Fruit fly (Drosophila melanogaster) whole organism, embryonic: ENCODE measurements around the gene CG43077.

Source experiments
- CG10147 ChIP-seq: fragments of 200-800 bp; sonication (Bioruptor generic); optimal IDR thresholded peaks from 2 replicates; lab custom pipeline; 2019; ENCODE audit warnings: missing biosample characterization, mild to moderate bottlenecking, missing genetic modification characterization, moderate library complexity
- CG10654 ChIP-seq: fragments of 200-800 bp; sonication (Bioruptor generic); optimal IDR thresholded peaks from 2 replicates; lab custom pipeline; 2016; ENCODE audit warnings: missing biosample characterization, missing genetic modification characterization
- CG10979 ChIP-seq: fragments of 200-800 bp; sonication (Bioruptor generic); optimal IDR thresholded peaks from 2 replicates; lab custom pipeline; 2018; ENCODE audit warnings: missing biosample characterization, mild to moderate bottlenecking, missing genetic modification characterization, moderate library complexity
- CG11398 ChIP-seq: fragments of 200-800 bp; sonication (Bioruptor generic); optimal IDR thresholded peaks from 2 replicates; lab custom pipeline; 2016; ENCODE audit warnings: missing biosample characterization, missing genetic modification characterization
- CG11696 ChIP-seq: fragments of 200-800 bp; sonication (Bioruptor generic); IDR thresholded peaks from 2 replicates; pipeline ENCODE4 v1.3.6; 2022; ENCODE audit warnings: missing biosample characterization, missing genetic modification characterization
- CG12071 ChIP-seq: fragments of 200-800 bp; sonication (Bioruptor generic); optimal IDR thresholded peaks from 3 replicates; lab custom pipeline; 2018; ENCODE audit warnings: missing biosample characterization, mild to moderate bottlenecking, missing genetic modification characterization
- CG12236 ChIP-seq: fragments of 200-800 bp; sonication (Bioruptor generic); optimal IDR thresholded peaks from 2 replicates; lab custom pipeline; 2016; ENCODE audit warnings: missing biosample characterization, missing genetic modification characterization
- CG14014 ChIP-seq: fragments of 200-800 bp; sonication (Bioruptor generic); IDR thresholded peaks from 2 replicates; pipeline ENCODE4 v1.3.6; 2022; ENCODE audit warnings: missing biosample characterization, missing genetic modification characterization
- CG1602 ChIP-seq: fragments of 200-800 bp; sonication (Bioruptor generic); optimal IDR thresholded peaks from 3 replicates; lab custom pipeline; 2016; ENCODE audit warnings: missing biosample characterization, missing genetic modification characterization
- CG17568 ChIP-seq: fragments of 200-800 bp; sonication (Bioruptor generic); optimal IDR thresholded peaks from 2 replicates; lab custom pipeline; 2018; ENCODE audit warnings: missing biosample characterization, mild to moderate bottlenecking, missing genetic modification characterization, moderate library complexity
- CG2199 ChIP-seq: fragments of 200-800 bp; sonication (Bioruptor generic); IDR thresholded peaks from 3 replicates; pipeline ENCODE4 v1.3.6; 2022; ENCODE audit warnings: missing biosample characterization, missing genetic modification characterization
- CG2678 ChIP-seq: fragments of 200-800 bp; sonication (Bioruptor generic); optimal IDR thresholded peaks from 3 replicates; lab custom pipeline; 2019; ENCODE audit warnings: missing biosample characterization, mild to moderate bottlenecking, missing genetic modification characterization, moderate library complexity
- CG2875 ChIP-seq: fragments of 200-800 bp; sonication (Bioruptor generic); optimal IDR thresholded peaks from 2 replicates; lab custom pipeline; 2017; ENCODE audit warnings: missing biosample characterization, mild to moderate bottlenecking, missing genetic modification characterization, missing genetic modification reagents
- CG32772 ChIP-seq: fragments of 200-800 bp; sonication (Bioruptor generic); IDR thresholded peaks from 2 replicates; pipeline ENCODE4 v1.3.6; 2022; ENCODE audit warnings: missing biosample characterization, missing genetic modification characterization
- CG43689 ChIP-seq: fragments of 200-800 bp; sonication (Bioruptor generic); IDR thresholded peaks from 2 replicates; pipeline ENCODE4 v1.3.6; 2022; ENCODE audit warnings: missing biosample characterization, missing genetic modification characterization
- CG4820 ChIP-seq: fragments of 200-800 bp; sonication (Bioruptor generic); optimal IDR thresholded peaks from 3 replicates; lab custom pipeline; 2016; ENCODE audit warnings: missing biosample characterization, missing genetic modification characterization
- CG5953 ChIP-seq: fragments of 200-800 bp; sonication (Bioruptor generic); IDR thresholded peaks from 2 replicates; pipeline ENCODE4 v1.3.6; 2022; ENCODE audit warnings: missing biosample characterization, missing genetic modification characterization
- CG6791 ChIP-seq: fragments of 200-800 bp; sonication (Bioruptor generic); IDR thresholded peaks from 3 replicates; pipeline ENCODE4 v1.3.6; 2022; ENCODE audit warnings: missing biosample characterization, missing genetic modification characterization; ENCODE audit not compliant: partially characterized antibody
- CG8290 ChIP-seq, 3 experiments: fragments of 200-800 bp; sonication (Bioruptor generic); optimal IDR thresholded peaks; 2 replicates each; lab custom pipeline; 2016 to 2019; ENCODE audit warnings: missing biosample characterization in 3 of 3, missing genetic modification characterization in 3 of 3, mild to moderate bottlenecking in 2 of 3, moderate library complexity in 1 of 3
- CG9932 ChIP-seq: fragments of 200-800 bp; sonication (Bioruptor generic); IDR thresholded peaks from 2 replicates; pipeline ENCODE4 v1.3.6; 2022; ENCODE audit warnings: missing biosample characterization, missing genetic modification characterization
- Chrac-16 ChIP-seq: fragments of 200-800 bp; sonication (Bioruptor generic); optimal IDR thresholded peaks from 3 replicates; lab custom pipeline; 2016; ENCODE audit warnings: missing biosample characterization, missing genetic modification characterization
- CoRest ChIP-seq: fragments of 200-800 bp; sonication (Bioruptor generic); optimal IDR thresholded peaks from 3 replicates; lab custom pipeline; 2018; ENCODE audit warnings: missing biosample characterization, mild to moderate bottlenecking, missing genetic modification characterization, moderate library complexity
- Dad ChIP-seq: fragments of 200-800 bp; sonication (Bioruptor generic); optimal IDR thresholded peaks from 3 replicates; lab custom pipeline; 2016; ENCODE audit warnings: missing biosample characterization, missing genetic modification characterization
- Dbx ChIP-seq: fragments of 200-800 bp; sonication (Bioruptor generic); IDR thresholded peaks from 3 replicates; pipeline ENCODE4 v1.3.6; 2022; ENCODE audit warnings: missing biosample characterization, missing genetic modification characterization
- Doc3 ChIP-seq: fragments of 200-800 bp; sonication (Bioruptor generic); IDR thresholded peaks from 3 replicates; pipeline ENCODE4 v1.3.6; 2022; ENCODE audit warnings: missing biosample characterization, missing genetic modification characterization; ENCODE audit not compliant: partially characterized antibody
- Gsc ChIP-seq: fragments of 200-800 bp; sonication (Bioruptor generic); IDR thresholded peaks from 2 replicates; pipeline ENCODE4 v1.3.6; 2022; ENCODE audit warnings: missing biosample characterization, missing genetic modification characterization
- HmgD ChIP-seq: fragments of 200-800 bp; sonication (Bioruptor generic); optimal IDR thresholded peaks from 3 replicates; lab custom pipeline; 2016; ENCODE audit warnings: missing biosample characterization, missing genetic modification characterization
- Hmr ChIP-seq: fragments of 200-800 bp; sonication (Bioruptor generic); optimal IDR thresholded peaks from 3 replicates; lab custom pipeline; 2017; ENCODE audit warnings: mild to moderate bottlenecking, missing biosample characterization, missing genetic modification reagents, missing genetic modification characterization
- Hr78 ChIP-seq, 2 experiments: fragments of 200-800 bp in 1 of 2; fragments of >200 bp in 1 of 2; sonication (Bioruptor generic) in 1 of 2; optimal IDR thresholded peaks; 2 replicates each; lab custom pipeline; 2017 to 2019; ENCODE audit warnings: missing biosample characterization in 2 of 2, missing genetic modification characterization in 2 of 2, mild to moderate bottlenecking in 1 of 2, moderate library complexity in 1 of 2
- Lim3 ChIP-seq: fragments of 200-800 bp; sonication (Bioruptor generic); IDR thresholded peaks from 2 replicates; pipeline ENCODE4 v1.3.6; 2022; ENCODE audit warnings: missing biosample characterization, missing genetic modification characterization
- MTF-1 ChIP-seq: fragments of 200-800 bp; sonication (Bioruptor generic); optimal IDR thresholded peaks from 2 replicates; lab custom pipeline; 2018; ENCODE audit warnings: missing biosample characterization, mild to moderate bottlenecking, missing genetic modification characterization, borderline replicate concordance
- Tbp ChIP-seq: fragments of >200 bp; optimal IDR thresholded peaks from 2 replicates; lab custom pipeline; 2018; ENCODE audit warnings: missing biosample characterization, missing genetic modification characterization
- ab ChIP-seq: fragments of 200-800 bp; sonication (Bioruptor generic); optimal IDR thresholded peaks from 2 replicates; lab custom pipeline; 2016; ENCODE audit warnings: missing biosample characterization, missing genetic modification characterization
- ap ChIP-seq: fragments of 200-800 bp; sonication (Bioruptor generic); IDR thresholded peaks from 2 replicates; pipeline ENCODE4 v1.3.6; 2022; ENCODE audit warnings: missing biosample characterization, missing genetic modification characterization
- ara ChIP-seq: fragments of 200-800 bp; sonication (Bioruptor generic); IDR thresholded peaks from 2 replicates; pipeline ENCODE4 v1.3.6; 2022; ENCODE audit warnings: missing biosample characterization, missing genetic modification characterization
- bsh ChIP-seq, 2 experiments: fragments of 200-800 bp; sonication (Bioruptor generic); optimal IDR thresholded peaks; 2 replicates each; lab custom pipeline; 2017 to 2018; ENCODE audit warnings: mild to moderate bottlenecking in 2 of 2, missing biosample characterization in 2 of 2, missing genetic modification characterization in 2 of 2, moderate library complexity in 1 of 2
- croc ChIP-seq: fragments of 200-800 bp; sonication (Bioruptor generic); conservative IDR thresholded peaks from 3 replicates; pipeline ENCODE4 v1.3.6; 2022; ENCODE audit warnings: missing biosample characterization, missing genetic modification characterization
- dimm ChIP-seq: fragments of 200-800 bp; sonication (Bioruptor generic); IDR thresholded peaks from 2 replicates; pipeline ENCODE4 v1.3.6; 2022; ENCODE audit warnings: missing biosample characterization, missing genetic modification characterization
- dm ChIP-seq: fragments of 200-800 bp; sonication (Bioruptor generic); optimal IDR thresholded peaks from 3 replicates; lab custom pipeline; 2016; ENCODE audit warnings: missing biosample characterization, missing genetic modification characterization
- kay ChIP-seq: fragments of 200-800 bp; sonication (Bioruptor generic); optimal IDR thresholded peaks from 2 replicates; lab custom pipeline; 2016; ENCODE audit warnings: missing biosample characterization, missing genetic modification characterization
- lov ChIP-seq, 2 experiments: fragments of 200-800 bp in 1 of 2; fragments of >200 bp in 1 of 2; sonication (Bioruptor generic) in 1 of 2; IDR thresholded peaks in 1 of 2; optimal IDR thresholded peaks in 1 of 2; 2 replicates in 1 of 2; 3 replicates in 1 of 2; pipeline versions ENCODE4 v1.3.6 to Lab custom; 2017 to 2022; ENCODE audit warnings: missing biosample characterization in 1 of 2, missing genetic modification characterization in 1 of 2
- mirr ChIP-seq: fragments of 200-800 bp; sonication (Bioruptor generic); optimal IDR thresholded peaks from 3 replicates; lab custom pipeline; 2018; ENCODE audit warnings: missing biosample characterization, mild to moderate bottlenecking, missing genetic modification characterization
- run ChIP-seq: fragments of 200-800 bp; sonication (Bioruptor generic); optimal IDR thresholded peaks from 3 replicates; lab custom pipeline; 2018; ENCODE audit warnings: missing biosample characterization, mild to moderate bottlenecking, missing genetic modification characterization
- schlank ChIP-seq: fragments of 200-800 bp; sonication (Bioruptor generic); optimal IDR thresholded peaks from 2 replicates; lab custom pipeline; 2018; ENCODE audit warnings: missing biosample characterization, mild to moderate bottlenecking, missing genetic modification characterization
- seq ChIP-seq: fragments of 200-800 bp; sonication (Bioruptor generic); IDR thresholded peaks from 2 replicates; pipeline ENCODE4 v1.3.6; 2022; ENCODE audit warnings: missing biosample characterization, missing genetic modification characterization
- shn ChIP-seq: fragments of 200-800 bp; sonication (Bioruptor generic); optimal IDR thresholded peaks from 3 replicates; lab custom pipeline; 2016; ENCODE audit warnings: missing biosample characterization, missing genetic modification characterization
- sr ChIP-seq: fragments of 200-800 bp; sonication (Bioruptor generic); IDR thresholded peaks from 3 replicates; pipeline ENCODE4 v1.3.6; 2022; ENCODE audit warnings: missing biosample characterization, missing genetic modification characterization
- sug ChIP-seq: fragments of 200-800 bp; optimal IDR thresholded peaks from 2 replicates; lab custom pipeline; 2019; ENCODE audit warnings: missing biosample characterization, mild to moderate bottlenecking, missing genetic modification characterization, moderate library complexity
- tx ChIP-seq: fragments of 200-800 bp; sonication (Bioruptor generic); optimal IDR thresholded peaks from 2 replicates; lab custom pipeline; 2016; ENCODE audit warnings: missing biosample characterization, missing genetic modification characterization
- wek ChIP-seq: fragments of 200-800 bp; sonication (Bioruptor generic); optimal IDR thresholded peaks from 3 replicates; lab custom pipeline; 2018; ENCODE audit warnings: missing biosample characterization, mild to moderate bottlenecking, missing genetic modification characterization, moderate library complexity

CG43077 gene

dm6 chrX:17107401-17107916 lies 39.1 kb upstream of the CG43077 start, which contains the start of gene CG5004 (continued):
- no peak for TF ChIP-seq CG1602 (GFP tag; lab: Kevin White, UChicago)
- no peak for TF ChIP-seq CG32772
- no peak for TF ChIP-seq CG2678 (tag; lab: Kevin White, UChicago)
- no peak for TF ChIP-seq mirr (GFP tag; lab: Kevin White, UChicago)
- TF ChIP-seq croc (GFP tag; lab: Robert Waterston, UW) = no peak
- TF ChIP-seq CG4820 = no peak
- TF ChIP-seq ara (GFP tag; lab: Robert Waterston, UW) = no peak
- no peak for TF ChIP-seq dimm (GFP tag; lab: Robert Waterston, UW)
- peak; percentile 35 for TF ChIP-seq wek (GFP tag; lab: Kevin White, UChicago)
- TF ChIP-seq Chrac-16 (GFP tag; lab: Kevin White, UChicago) = no peak
- TF ChIP-seq seq (GFP tag; lab: Robert Waterston, UW) = no peak
- TF ChIP-seq CG43689 = no peak
- TF ChIP-seq ap (GFP tag; lab: Robert Waterston, UW) = no peak
- TF ChIP-seq HmgD (GFP tag; lab: Kevin White, UChicago) = no peak
- TF ChIP-seq Tbp (GFP tag; lab: Kevin White, UChicago) = no peak
- no peak for TF ChIP-seq CoRest (tag; lab: Kevin White, UChicago)
- no peak for TF ChIP-seq run (tag; lab: Kevin White, UChicago)
- TF ChIP-seq bsh (GFP tag; optimal IDR thresholded peaks at IDR 0.05; lab: Kevin White, UChicago) = no peak
- TF ChIP-seq Gsc (GFP tag; lab: Robert Waterston, UW) = no peak
- TF ChIP-seq MTF-1 = no peak
- TF ChIP-seq schlank (tag; lab: Kevin White, UChicago) = no peak
- no peak for TF ChIP-seq CG10147
- TF ChIP-seq CG5953 (GFP tag; lab: Robert Waterston, UW) = no peak
- peak; percentile 38 for TF ChIP-seq CG8290 (GFP tag; optimal IDR thresholded peaks at IDR 0.05; lab: Kevin White, UChicago)
- TF ChIP-seq CG8290 (tag; optimal IDR thresholded peaks at IDR 0.05; lab: Kevin White, UChicago) = peak in 1 of 2 experiments; percentile 64
- no peak; the same call in 2 of the 3 replicates for TF ChIP-seq Dbx (GFP tag; lab: Robert Waterston, UW)
- TF ChIP-seq CG9932 (GFP tag; lab: Robert Waterston, UW) = 0 out of 2 replicates have a peak, but pooled peaks have one; percentile 19
- TF ChIP-seq lov (optimal IDR thresholded peaks at IDR 0.05; lab: Kevin White, UChicago) = no peak
- no peak for TF ChIP-seq lov (GFP tag; IDR thresholded peaks at IDR 0.05; lab: Robert Waterston, UW)
- TF ChIP-seq CG11696 (GFP tag; lab: Robert Waterston, UW) = no peak
- no peak for TF ChIP-seq CG12071 (GFP tag; lab: Kevin White, UChicago)
- TF ChIP-seq sug (tag; lab: Kevin White, UChicago) = no peak
- no peak for TF ChIP-seq Lim3
- TF ChIP-seq CG2875 (GFP tag; lab: Kevin White, UChicago) = no peak
- TF ChIP-seq CG10654 (GFP tag; lab: Kevin White, UChicago) = no peak
- TF ChIP-seq ab (GFP tag; lab: Kevin White, UChicago) = no peak
- TF ChIP-seq kay (GFP tag; lab: Kevin White, UChicago) = no peak
- TF ChIP-seq CG12236 = no peak
- peak; percentile 47 for TF ChIP-seq Hmr (GFP tag; lab: Kevin White, UChicago)
- TF ChIP-seq Hr78 (GFP tag; optimal IDR thresholded peaks at IDR 0.05; lab: Kevin White, UChicago) = no peak
- no peak for TF ChIP-seq CG10979 (tag; lab: Kevin White, UChicago)
- no peak for TF ChIP-seq Dad
- TF ChIP-seq CG17568 (GFP tag; lab: Kevin White, UChicago) = peak; percentile 52
- no peak for TF ChIP-seq CG14014 (GFP tag; lab: Robert Waterston, UW)
- TF ChIP-seq CG6791 (GFP tag; lab: Robert Waterston, UW) = 0 out of 3 replicates have a peak, but pooled peaks have one; percentile 8
- TF ChIP-seq shn (GFP tag; lab: Kevin White, UChicago) = no peak
- 0 out of 3 replicates have a peak, but pooled peaks have one; percentile 33 for TF ChIP-seq Doc3
- no peak for TF ChIP-seq tx (GFP tag; lab: Kevin White, UChicago)
- no peak for TF ChIP-seq CG2199 (GFP tag; lab: Robert Waterston, UW)
- no peak for TF ChIP-seq CG11398 (GFP tag; lab: Kevin White, UChicago)
- TF ChIP-seq dm (GFP tag; lab: Kevin White, UChicago) = no peak
- TF ChIP-seq sr (GFP tag; lab: Robert Waterston, UW) = no peak
